Worm (Caenorhabditis elegans) whole organism, L3 larva: ENCODE measurements around the gene C06E2.9.

ENCODE experiments used
- R02D3.7 ChIP-seq: fragments of 150-350 bp; optimal IDR thresholded peaks from 2 replicates; lab custom pipeline; 2014; ENCODE audit warnings: missing biosample characterization, missing genetic modification characterization
- ceh-9 ChIP-seq: sonication (generic microtip); optimal IDR thresholded peaks from 2 replicates; lab custom pipeline; 2018; ENCODE audit warnings: missing biosample characterization, missing genetic modification characterization
- daf-12 ChIP-seq: fragments of 150-350 bp; optimal IDR thresholded peaks from 2 replicates; lab custom pipeline; 2014; ENCODE audit warnings: missing biosample characterization, missing genetic modification reagents, missing genetic modification characterization
- egl-27 ChIP-seq: sonication (generic microtip); optimal IDR thresholded peaks from 4 replicates; lab custom pipeline; 2017; ENCODE audit warnings: missing biosample characterization, missing genetic modification reagents, missing genetic modification characterization
- fos-1 ChIP-seq: fragments of 150-350 bp; optimal IDR thresholded peaks from 2 replicates; lab custom pipeline; 2014; ENCODE audit warnings: missing biosample characterization, missing genetic modification characterization
- lin-39 ChIP-seq: fragments of 150-350 bp; optimal IDR thresholded peaks from 2 replicates; lab custom pipeline; 2018; ENCODE audit warnings: missing biosample characterization, missing genetic modification reagents, missing genetic modification characterization
- unc-62 ChIP-seq: fragments of 150-350 bp; sonication (generic microtip); optimal IDR thresholded peaks from 4 replicates; lab custom pipeline; 2014; ENCODE audit warnings: missing biosample characterization, missing genetic modification reagents, missing genetic modification characterization
- ztf-4 ChIP-seq: fragments of 150-350 bp; optimal IDR thresholded peaks from 2 replicates; lab custom pipeline; 2014; ENCODE audit warnings: missing biosample characterization, missing genetic modification characterization

DNA sequence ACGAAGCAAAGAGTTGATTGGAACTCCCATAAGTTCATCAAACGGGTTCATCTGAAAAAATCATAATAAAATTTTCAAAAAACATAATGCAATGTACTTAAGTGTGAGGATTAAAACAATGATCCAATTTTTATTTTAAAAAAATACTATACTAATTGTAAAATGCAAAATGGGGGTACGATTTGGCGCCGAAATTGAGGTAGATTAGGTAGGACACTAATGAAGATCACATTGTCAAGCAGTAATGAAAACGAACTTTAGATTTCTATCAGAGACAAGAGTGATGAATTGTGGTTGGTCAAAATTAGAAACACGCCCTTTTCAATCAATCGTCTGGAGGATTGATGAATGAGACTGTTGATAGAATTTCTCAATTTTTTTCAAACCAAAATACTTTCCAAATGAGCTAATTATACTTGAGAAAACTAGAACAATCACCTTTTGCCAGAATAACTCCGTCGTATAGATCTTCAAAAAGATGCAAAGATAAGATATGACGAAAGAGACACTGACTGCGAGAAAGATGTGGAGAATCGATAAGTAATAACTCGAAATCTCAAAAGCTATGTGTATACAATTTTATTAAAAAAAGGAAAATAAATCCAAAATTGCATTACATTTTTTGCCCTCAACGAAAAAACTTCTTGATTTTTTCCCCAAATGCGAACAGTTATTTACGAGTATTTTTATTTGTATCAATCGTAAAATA is 3.0 kb upstream of the C06E2.9 start, which contains the start of gene C06E2.5:
- TF ChIP-seq ztf-4 (tag; lab: Kevin White, UChicago) = no peak
- no peak for TF ChIP-seq ceh-9 (tag; lab: Kevin White, UChicago)
- no peak for TF ChIP-seq egl-27 (tag; lab: Kevin White, UChicago)
- TF ChIP-seq unc-62 (GFP tag; lab: Kevin White, UChicago) = no peak
- no peak for TF ChIP-seq daf-12 (tag; lab: Kevin White, UChicago)
- no peak for TF ChIP-seq fos-1
- TF ChIP-seq R02D3.7 = no peak
- TF ChIP-seq lin-39 (tag; lab: Kevin White, UChicago) = no peak
